Worm (Caenorhabditis elegans): ENCODE measurements around the gene cyp-25A1.
A peak's percentile ranks its signal among the peaks of the same experiment; 100 is the strongest.

The cyp-25A1 gene

ce11 chrIII:3807590-3807989 is 24.8 kb upstream of the cyp-25A1 start:
- TF ChIP-seq flt-1 (GFP tag; IDR thresholded peaks at IDR 0.05): no peak
- no peak for TF ChIP-seq B0310.2 (tag; optimal IDR thresholded peaks at IDR 0.05)
- TF ChIP-seq tra-4 (tag; optimal IDR thresholded peaks at IDR 0.05): no peak
- no peak for TF ChIP-seq ceh-13 (GFP tag; optimal IDR thresholded peaks at IDR 0.05)
- no peak for TF ChIP-seq sea-1 (GFP tag; conservative IDR thresholded peaks at IDR 0.05)
- no peak for TF ChIP-seq hmbx-1 (tag; optimal IDR thresholded peaks at IDR 0.05)
- TF ChIP-seq F13C5.2 (tag; optimal IDR thresholded peaks at IDR 0.05): no peak
- no peak for TF ChIP-seq scrt-1 (GFP tag; IDR thresholded peaks at IDR 0.05)
- no peak for TF ChIP-seq ets-7 (tag; optimal IDR thresholded peaks at IDR 0.05)
- no peak for TF ChIP-seq ceh-36 (tag; optimal IDR thresholded peaks at IDR 0.05)
- TF ChIP-seq hnd-1 (tag; optimal IDR thresholded peaks at IDR 0.05): no peak
- TF ChIP-seq ama-1 (optimal IDR thresholded peaks at IDR 0.05): no peak
- TF ChIP-seq tbx-11 (GFP tag; IDR thresholded peaks at IDR 0.05): no peak
- no peak for TF ChIP-seq pes-1 (GFP tag; IDR thresholded peaks at IDR 0.05)
- TF ChIP-seq tbx-37 (GFP tag; conservative IDR thresholded peaks at IDR 0.05): no peak
- no peak for TF ChIP-seq hmg-4 (GFP tag; optimal IDR thresholded peaks at IDR 0.05)
- no peak for TF ChIP-seq aly-1 (tag; optimal IDR thresholded peaks at IDR 0.05)

ce11 chrIII:3809008-3809407 is 23.4 kb upstream of the cyp-25A1 start, which contains the start of gene toh-1:
TSS of gene toh-1 (minus strand) at chrIII:3809030.
- TF ChIP-seq ets-7 (tag; optimal IDR thresholded peaks at IDR 0.05) (no peak), tra-4 (tag; optimal IDR thresholded peaks at IDR 0.05) (no peak), sea-1 (GFP tag; conservative IDR thresholded peaks at IDR 0.05) (no peak), ceh-36 (tag; optimal IDR thresholded peaks at IDR 0.05) (no peak), hmg-4 (GFP tag; optimal IDR thresholded peaks at IDR 0.05) (no peak), scrt-1 (GFP tag; IDR thresholded peaks at IDR 0.05) (no peak), F13C5.2 (tag; optimal IDR thresholded peaks at IDR 0.05) (no peak), aly-1 (tag; optimal IDR thresholded peaks at IDR 0.05) (no peak), tbx-37 (GFP tag; conservative IDR thresholded peaks at IDR 0.05) (no peak), ceh-13 (GFP tag; optimal IDR thresholded peaks at IDR 0.05) (no peak), hmbx-1 (tag; optimal IDR thresholded peaks at IDR 0.05) (no peak), hnd-1 (tag; optimal IDR thresholded peaks at IDR 0.05) (no peak), flt-1 (GFP tag; IDR thresholded peaks at IDR 0.05) (no peak), pes-1 (GFP tag; IDR thresholded peaks at IDR 0.05) (no peak), ama-1 (optimal IDR thresholded peaks at IDR 0.05) (no peak), B0310.2 (tag; optimal IDR thresholded peaks at IDR 0.05) (no peak), tbx-11 (GFP tag; IDR thresholded peaks at IDR 0.05) (no peak)

- TF ChIP-seq tra-4 (tag; optimal IDR thresholded peaks at IDR 0.05) (no peak), ceh-36 (tag; optimal IDR thresholded peaks at IDR 0.05) (peak; percentile 59)
These were observed 20.9 kb upstream of the cyp-25A1 start for ce11 chrIII:3811375-3811924.

- TF ChIP-seq tbx-11 (GFP tag; IDR thresholded peaks at IDR 0.05) (no peak), scrt-1 (GFP tag; IDR thresholded peaks at IDR 0.05) (no peak), B0310.2 (tag; optimal IDR thresholded peaks at IDR 0.05) (peak; percentile 2), ceh-13 (GFP tag; optimal IDR thresholded peaks at IDR 0.05) (no peak), aly-1 (tag; optimal IDR thresholded peaks at IDR 0.05) (no peak), ceh-36 (tag; optimal IDR thresholded peaks at IDR 0.05) (no peak)
These were observed 19.9 kb upstream of the cyp-25A1 start for ce11 chrIII:3812369-3812993.

ce11 chrIII:3814421-3814820 is 18.0 kb upstream of the cyp-25A1 start:
- TF ChIP-seq hmg-4 (GFP tag; optimal IDR thresholded peaks at IDR 0.05) (no peak), tbx-11 (GFP tag; IDR thresholded peaks at IDR 0.05) (no peak), ceh-13 (GFP tag; optimal IDR thresholded peaks at IDR 0.05) (no peak), B0310.2 (tag; optimal IDR thresholded peaks at IDR 0.05) (no peak), pes-1 (GFP tag; IDR thresholded peaks at IDR 0.05) (no peak), tra-4 (tag; optimal IDR thresholded peaks at IDR 0.05) (no peak), ama-1 (optimal IDR thresholded peaks at IDR 0.05) (no peak)

- TF ChIP-seq hmg-4 (GFP tag; optimal IDR thresholded peaks at IDR 0.05): no peak
- TF ChIP-seq ceh-13 (GFP tag; optimal IDR thresholded peaks at IDR 0.05): no peak
- no peak for TF ChIP-seq F13C5.2 (tag; optimal IDR thresholded peaks at IDR 0.05)
- TF ChIP-seq tra-4 (tag; optimal IDR thresholded peaks at IDR 0.05): no peak
- TF ChIP-seq scrt-1 (GFP tag; IDR thresholded peaks at IDR 0.05): no peak
- TF ChIP-seq sea-1 (GFP tag; conservative IDR thresholded peaks at IDR 0.05): no peak
- TF ChIP-seq tbx-37 (GFP tag; conservative IDR thresholded peaks at IDR 0.05): no peak
- no peak for TF ChIP-seq B0310.2 (tag; optimal IDR thresholded peaks at IDR 0.05)
- no peak for TF ChIP-seq ceh-36 (tag; optimal IDR thresholded peaks at IDR 0.05)
- TF ChIP-seq hnd-1 (tag; optimal IDR thresholded peaks at IDR 0.05): no peak
- no peak for TF ChIP-seq aly-1 (tag; optimal IDR thresholded peaks at IDR 0.05)
These were observed 12.8 kb upstream of the cyp-25A1 start, which contains the start of gene dpy-27 for ce11 chrIII:3819579-3819978. TSS of gene dpy-27 (minus strand) at chrIII:3819679.

ce11 chrIII:3820134-3820533 is 12.3 kb upstream of the cyp-25A1 start:
- TF ChIP-seq aly-1 (tag; optimal IDR thresholded peaks at IDR 0.05) (peak; percentile 36), ceh-36 (tag; optimal IDR thresholded peaks at IDR 0.05) (no peak), F13C5.2 (tag; optimal IDR thresholded peaks at IDR 0.05) (peak; percentile 20), hmg-4 (GFP tag; optimal IDR thresholded peaks at IDR 0.05) (peak; percentile 74)

- TF ChIP-seq tra-4 (tag; optimal IDR thresholded peaks at IDR 0.05) (no peak), aly-1 (tag; optimal IDR thresholded peaks at IDR 0.05) (no peak), ama-1 (optimal IDR thresholded peaks at IDR 0.05) (no peak), tbx-11 (GFP tag; IDR thresholded peaks at IDR 0.05) (no peak), ets-7 (tag; optimal IDR thresholded peaks at IDR 0.05) (no peak), flt-1 (GFP tag; IDR thresholded peaks at IDR 0.05) (no peak), hnd-1 (tag; optimal IDR thresholded peaks at IDR 0.05) (no peak), ceh-13 (GFP tag; optimal IDR thresholded peaks at IDR 0.05) (no peak), tbx-37 (GFP tag; conservative IDR thresholded peaks at IDR 0.05) (no peak), scrt-1 (GFP tag; IDR thresholded peaks at IDR 0.05) (no peak), ceh-36 (tag; optimal IDR thresholded peaks at IDR 0.05) (no peak), hmg-4 (GFP tag; optimal IDR thresholded peaks at IDR 0.05) (no peak), sea-1 (GFP tag; conservative IDR thresholded peaks at IDR 0.05) (no peak), F13C5.2 (tag; optimal IDR thresholded peaks at IDR 0.05) (no peak), pes-1 (GFP tag; IDR thresholded peaks at IDR 0.05) (no peak), hmbx-1 (tag; optimal IDR thresholded peaks at IDR 0.05) (no peak), B0310.2 (tag; optimal IDR thresholded peaks at IDR 0.05) (no peak)
These were observed 10.4 kb upstream of the cyp-25A1 start, which contains the start of gene amx-1 for ce11 chrIII:3821969-3822453. TSS of gene amx-1 (plus strand) at chrIII:3822403.

Data from whole organism, early embryonic.